Fruit fly (Drosophila melanogaster): ENCODE results near the gene LysRS.

dm6 chrX:9584104-9584947, 24.4 kb downstream of the LysRS start:
- TF ChIP-seq CG12768 (GFP tag; optimal IDR thresholded peaks at IDR 0.05), result peak; percentile 82
- TF ChIP-seq kay (GFP tag; ENCODE audit: borderline replicate concordance), result peak; percentile 76

Data from whole organism, adult.